Worm (Caenorhabditis elegans) whole organism, L4 larva: ENCODE data around the gene npr-21.
"Not testable (repeated sequence)": the region's sequence is repeated elsewhere in the genome, so short reads cannot be mapped to it uniquely, and the experiment has no call there.

Experiments used
- F10B5.3 ChIP-seq: sonication (generic microtip); optimal IDR thresholded peaks from 2 replicates; lab custom pipeline; 2016; ENCODE audit warnings: mild to moderate bottlenecking, missing genetic modification characterization, missing compliant biosample characterization
- F37D6.2 ChIP-seq: sonication (generic microtip); optimal IDR thresholded peaks from 2 replicates; lab custom pipeline; 2016; ENCODE audit warnings: mild to moderate bottlenecking, missing genetic modification characterization, missing compliant biosample characterization
- R02D3.7 ChIP-seq: fragments of 150-350 bp; sonication (generic microtip); optimal IDR thresholded peaks from 3 replicates; lab custom pipeline; 2014; ENCODE audit warnings: missing biosample characterization, missing genetic modification characterization
- T26A8.4 ChIP-seq: fragments of 200-800 bp; sonication (Bioruptor generic); IDR thresholded peaks from 2 replicates; pipeline ENCODE4 v1.3.6; 2022; ENCODE audit warnings: missing genetic modification characterization, missing compliant biosample characterization
- Y48G9A.11 ChIP-seq: fragments of 200-800 bp; sonication (Bioruptor generic); IDR thresholded peaks from 2 replicates; pipeline ENCODE4 v1.3.6; 2022; ENCODE audit warnings: missing genetic modification reagents, missing genetic modification characterization, missing compliant biosample characterization
- Y5F2A.4 ChIP-seq: fragments of 200-800 bp; sonication (Bioruptor generic); optimal IDR thresholded peaks from 2 replicates; lab custom pipeline; 2018; ENCODE audit warnings: mild to moderate bottlenecking, missing genetic modification characterization, missing compliant biosample characterization
- Y75B8A.6 ChIP-seq: fragments of 200-800 bp; sonication (Bioruptor generic); IDR thresholded peaks from 2 replicates; pipeline ENCODE4 v1.3.6; 2022; ENCODE audit warnings: missing genetic modification reagents, missing genetic modification characterization, missing compliant biosample characterization
- aly-2 ChIP-seq: sonication (generic microtip); optimal IDR thresholded peaks from 2 replicates; lab custom pipeline; 2018; ENCODE audit warnings: missing biosample characterization, missing genetic modification characterization
- ceh-20 ChIP-seq: fragments of 200-800 bp; sonication (Bioruptor generic); IDR thresholded peaks from 2 replicates; pipeline ENCODE4 v1.3.6; 2022; ENCODE audit warnings: missing genetic modification reagents, missing genetic modification characterization, missing compliant biosample characterization
- daf-12 ChIP-seq: fragments of 150-350 bp; optimal IDR thresholded peaks from 2 replicates; lab custom pipeline; 2014; ENCODE audit warnings: missing biosample characterization, missing genetic modification reagents, missing genetic modification characterization
- dmd-6 ChIP-seq: fragments of 200-800 bp; sonication (Bioruptor generic); IDR thresholded peaks from 2 replicates; pipeline ENCODE4 v1.3.6; 2022; ENCODE audit warnings: missing genetic modification reagents, missing genetic modification characterization, missing compliant biosample characterization
- dmd-9 ChIP-seq: fragments of 200-800 bp; sonication (Bioruptor generic); IDR thresholded peaks from 2 replicates; pipeline ENCODE4 v1.3.6; 2022; ENCODE audit warnings: missing genetic modification reagents, missing genetic modification characterization, missing compliant biosample characterization
- fkh-10 ChIP-seq: fragments of 150-350 bp; optimal IDR thresholded peaks from 2 replicates; lab custom pipeline; 2014; ENCODE audit warnings: missing biosample characterization, missing genetic modification reagents, missing genetic modification characterization
- fos-1 ChIP-seq: fragments of 150-350 bp; optimal IDR thresholded peaks from 2 replicates; lab custom pipeline; 2014; ENCODE audit warnings: missing biosample characterization, missing genetic modification characterization
- gei-8 ChIP-seq: fragments of 200-800 bp; sonication (Bioruptor generic); optimal IDR thresholded peaks from 2 replicates; lab custom pipeline; 2018; ENCODE audit warnings: mild to moderate bottlenecking, missing genetic modification characterization, missing compliant biosample characterization
- lin-15B ChIP-seq: fragments of 150-350 bp; sonication (generic microtip); optimal IDR thresholded peaks from 3 replicates; lab custom pipeline; 2014; ENCODE audit warnings: missing biosample characterization, missing genetic modification characterization
- lin-38 ChIP-seq: fragments of 200-800 bp; sonication (Bioruptor generic); IDR thresholded peaks from 2 replicates; pipeline ENCODE4 v1.3.6; 2022; ENCODE audit warnings: missing genetic modification reagents, missing genetic modification characterization, missing compliant biosample characterization
- lir-3 ChIP-seq: sonication (generic microtip); optimal IDR thresholded peaks from 2 replicates; lab custom pipeline; 2016; ENCODE audit warnings: mild to moderate bottlenecking, missing genetic modification characterization, missing compliant biosample characterization
- mdl-1 ChIP-seq, 2 experiments: fragments of 150-350 bp in 1 of 2; sonication (generic microtip) in 1 of 2; optimal IDR thresholded peaks; 2 replicates each; lab custom pipeline; 2014 to 2017; ENCODE audit warnings: missing biosample characterization in 2 of 2, missing genetic modification characterization in 2 of 2
- mdt-29 ChIP-seq: fragments of 200-800 bp; sonication (Bioruptor generic); IDR thresholded peaks from 2 replicates; pipeline ENCODE4 v1.3.6; 2022; ENCODE audit warnings: missing genetic modification reagents, missing genetic modification characterization, missing compliant biosample characterization
- mxl-2 ChIP-seq: fragments of 200-800 bp; sonication (Bioruptor generic); conservative IDR thresholded peaks from 2 replicates; pipeline ENCODE4 v1.3.6; 2022; ENCODE audit warnings: missing genetic modification reagents, missing genetic modification characterization, missing compliant biosample characterization
- nhr-102 ChIP-seq: sonication (generic microtip); optimal IDR thresholded peaks from 2 replicates; lab custom pipeline; 2016; ENCODE audit warnings: mild to moderate bottlenecking, missing genetic modification characterization, moderate library complexity, missing compliant biosample characterization
- nhr-48 ChIP-seq: sonication (generic microtip); optimal IDR thresholded peaks from 2 replicates; lab custom pipeline; 2016; ENCODE audit warnings: mild to moderate bottlenecking, missing genetic modification characterization, missing compliant biosample characterization
- nhr-6 ChIP-seq: fragments of 150-350 bp; optimal IDR thresholded peaks from 2 replicates; lab custom pipeline; 2014; ENCODE audit warnings: missing biosample characterization, missing genetic modification characterization
- pha-4 ChIP-seq, 2 experiments: fragments of 150-350 bp in 1 of 2; fragments of 200-800 bp in 1 of 2; sonication (Bioruptor generic) in 1 of 2; IDR thresholded peaks in 1 of 2; optimal IDR thresholded peaks in 1 of 2; 2 replicates each; pipeline versions ENCODE4 v1.3.6 to Lab custom; 2014 to 2022; ENCODE audit warnings: missing genetic modification characterization in 2 of 2, missing genetic modification reagents in 2 of 2, missing biosample characterization in 1 of 2, missing compliant biosample characterization in 1 of 2
- php-3 ChIP-seq: fragments of 200-800 bp; sonication (Bioruptor generic); IDR thresholded peaks from 2 replicates; pipeline ENCODE4 v1.3.6; 2022; ENCODE audit warnings: missing genetic modification reagents, missing genetic modification characterization, missing compliant biosample characterization
- saeg-2 ChIP-seq: fragments of 200-800 bp; sonication (Bioruptor generic); IDR thresholded peaks from 2 replicates; pipeline ENCODE4 v1.3.6; 2022; ENCODE audit warnings: missing genetic modification reagents, missing genetic modification characterization, missing compliant biosample characterization
- set-16 ChIP-seq: fragments of 200-800 bp; sonication (Bioruptor generic); IDR thresholded peaks from 2 replicates; pipeline ENCODE4 v1.3.6; 2022; ENCODE audit warnings: missing genetic modification reagents, missing genetic modification characterization, missing compliant biosample characterization
- tra-1 ChIP-seq: fragments of 200-800 bp; sonication (Bioruptor generic); IDR thresholded peaks from 2 replicates; pipeline ENCODE4 v1.3.6; 2022; ENCODE audit warnings: missing genetic modification reagents, missing genetic modification characterization, missing compliant biosample characterization
- unc-39 ChIP-seq: sonication (generic microtip); optimal IDR thresholded peaks from 2 replicates; lab custom pipeline; 2017; ENCODE audit warnings: missing biosample characterization, missing genetic modification characterization
- unc-62 ChIP-seq, 3 experiments: fragments of 150-350 bp in 1 of 3; sonication (generic microtip); optimal IDR thresholded peaks in 2 of 3; peaks in 1 of 3; 1 replicate in 1 of 3; 2 replicates in 2 of 3; lab custom pipeline; 2014 to 2017; ENCODE audit warnings: missing biosample characterization in 3 of 3, missing genetic modification characterization in 3 of 3, missing genetic modification reagents in 3 of 3, missing genotype in 1 of 3
- vab-7 ChIP-seq: fragments of 200-800 bp; sonication (Bioruptor generic); IDR thresholded peaks from 2 replicates; pipeline ENCODE4 v1.3.6; 2022; ENCODE audit warnings: missing genetic modification reagents, missing genetic modification characterization, missing compliant biosample characterization
- ztf-11 ChIP-seq: fragments of 150-350 bp; optimal IDR thresholded peaks from 2 replicates; lab custom pipeline; 2014; ENCODE audit warnings: missing biosample characterization, missing genetic modification characterization
- ztf-7 ChIP-seq: fragments of 150-350 bp; optimal IDR thresholded peaks from 2 replicates; lab custom pipeline; 2014; ENCODE audit warnings: missing biosample characterization, missing genetic modification characterization

Gene npr-21

DNA sequence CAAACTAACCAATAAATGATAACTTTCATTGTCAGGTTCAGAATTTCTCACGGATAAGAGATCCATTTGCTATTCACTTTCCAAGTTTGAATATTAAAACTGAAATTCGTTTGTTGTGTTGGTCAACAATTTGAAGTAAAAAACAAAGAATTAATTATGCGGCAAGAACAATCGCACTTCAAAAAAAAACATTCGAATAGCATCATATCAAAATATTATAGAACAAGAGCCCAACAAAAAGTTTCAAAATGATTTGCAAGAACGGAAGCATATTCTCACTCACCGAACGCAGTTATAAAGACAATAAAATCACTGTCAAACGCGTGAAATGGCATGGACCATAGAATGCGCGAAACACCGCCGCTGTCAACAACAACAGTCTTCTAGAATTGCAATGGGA, 23.3 kb downstream of the npr-21 start, which contains the start of gene K09E3.7:
TSS of gene K09E3.7 (minus strand) at position 101 of the 400 bp plus-strand sequence.
- no peak for TF ChIP-seq gei-8
- no peak for TF ChIP-seq ztf-7
- no peak for TF ChIP-seq tra-1 (GFP tag; lab: Robert Waterston, UW)
- TF ChIP-seq F10B5.3 (tag; lab: Kevin White, UChicago), result no peak
- TF ChIP-seq Y5F2A.4 (GFP tag; lab: Kevin White, UChicago), result no peak
- TF ChIP-seq lin-38, result no peak
- TF ChIP-seq mxl-2 (GFP tag; lab: Robert Waterston, UW), result no peak
- no peak for TF ChIP-seq fkh-10 (GFP tag; lab: Kevin White, UChicago)
- no peak for TF ChIP-seq ceh-20 (GFP tag; lab: Robert Waterston, UW)
- TF ChIP-seq R02D3.7, result no peak
- TF ChIP-seq T26A8.4 (GFP tag; lab: Robert Waterston, UW), result no peak
- TF ChIP-seq lin-15B, result no peak
- no peak for TF ChIP-seq ztf-11
- no peak for TF ChIP-seq F37D6.2 (tag; lab: Kevin White, UChicago)
- TF ChIP-seq pha-4 (GFP tag; IDR thresholded peaks at IDR 0.05; lab: Robert Waterston, UW), result no peak
- no peak for TF ChIP-seq pha-4 (tag; optimal IDR thresholded peaks at IDR 0.05; lab: Kevin White, UChicago)
- TF ChIP-seq unc-62 (GFP tag; optimal IDR thresholded peaks at IDR 0.05 in 1 of 2; lab: Kevin White, UChicago), result no peak
- no peak for TF ChIP-seq unc-62 (tag; optimal IDR thresholded peaks at IDR 0.05; lab: Kevin White, UChicago)
- TF ChIP-seq nhr-48 (tag; lab: Kevin White, UChicago), result no peak
- no peak for TF ChIP-seq fos-1
- TF ChIP-seq daf-12 (tag; lab: Kevin White, UChicago), result no peak

DNA sequence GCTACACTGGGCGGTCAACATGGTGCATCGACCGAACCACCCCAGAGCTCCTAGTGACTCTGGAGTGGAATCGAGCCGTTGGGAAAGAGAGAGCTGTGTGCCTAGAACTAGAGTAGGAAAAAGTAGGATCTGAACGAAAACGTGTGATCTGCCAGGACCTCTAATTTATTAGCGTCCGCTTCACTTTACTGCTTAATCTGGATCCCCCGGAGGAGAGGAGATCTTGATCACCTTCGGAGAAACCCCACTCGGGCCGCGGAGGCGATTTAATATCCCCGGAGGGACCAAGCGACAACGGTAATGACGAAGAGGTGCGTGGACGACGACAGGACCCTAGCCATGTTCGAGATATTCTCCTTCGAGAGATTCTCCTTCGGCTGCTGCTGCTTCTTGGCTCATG, 40.4 kb downstream of the npr-21 start, which contains the start of gene K09E3.2:
TSS of gene K09E3.2 (plus strand) at position 301 of the 400 bp plus-strand sequence.
- not testable (repeated sequence) for TF ChIP-seq Y75B8A.6; aly-2; set-16 (GFP tag; lab: Robert Waterston, UW)

DNA sequence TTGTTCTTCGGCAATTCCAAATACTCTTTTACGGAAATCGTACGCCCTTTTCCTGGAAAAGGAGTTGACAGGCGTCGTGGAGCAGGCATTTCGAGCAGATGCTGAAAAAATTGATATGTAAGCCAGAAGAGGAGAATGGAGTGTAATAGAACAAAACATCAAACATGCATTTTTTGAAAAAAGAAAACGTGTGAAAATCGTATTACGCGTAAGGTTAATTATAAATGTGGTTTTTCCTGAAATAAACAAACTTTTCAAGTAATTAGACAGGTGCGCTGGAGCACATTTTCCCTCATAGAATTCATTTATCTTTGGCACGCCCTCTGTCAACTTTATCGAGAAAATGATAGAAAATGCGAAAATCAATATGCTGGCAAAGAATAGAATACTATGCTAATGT, 42.7 kb downstream of the npr-21 start, which contains the start of gene lido-6:
TSS of gene lido-6 (minus strand) at position 101 of the 400 bp plus-strand sequence.
- no peak for TF ChIP-seq vab-7 (GFP tag; lab: Robert Waterston, UW)

DNA sequence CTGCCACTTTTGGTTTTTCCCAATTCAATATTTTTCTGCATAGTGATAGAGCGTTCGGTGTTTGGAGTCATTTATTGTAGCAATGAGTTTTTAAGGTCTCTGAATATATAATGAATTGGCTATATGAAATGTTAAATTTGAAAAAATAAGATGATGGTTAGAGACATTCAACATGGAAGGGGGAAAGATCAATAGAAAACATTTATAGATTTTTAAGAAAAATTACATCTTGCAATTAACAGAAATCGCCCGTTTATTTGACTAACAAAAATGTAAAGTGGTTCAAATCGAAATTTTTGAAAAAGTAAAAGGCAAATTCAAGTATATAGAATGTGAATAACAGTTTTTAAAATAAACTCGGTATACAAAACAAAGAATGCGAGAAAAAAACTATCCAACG, 47.2 kb downstream of the npr-21 start, which contains the start of gene lido-5:
TSS of gene lido-5 (minus strand) at position 101 of the 400 bp plus-strand sequence.
- TF ChIP-seq dmd-9 (GFP tag; lab: Robert Waterston, UW) (no peak), Y48G9A.11 (GFP tag; lab: Robert Waterston, UW) (no peak), nhr-102 (tag; lab: Kevin White, UChicago) (no peak), nhr-6 (no peak), vab-7 (GFP tag; lab: Robert Waterston, UW) (no peak), lir-3 (no peak), pha-4 (GFP tag; IDR thresholded peaks at IDR 0.05; lab: Robert Waterston, UW) (no peak), pha-4 (tag; optimal IDR thresholded peaks at IDR 0.05; lab: Kevin White, UChicago) (no peak), saeg-2 (no peak), Y5F2A.4 (GFP tag; lab: Kevin White, UChicago) (no peak), mdt-29 (GFP tag; lab: Robert Waterston, UW) (no peak), unc-39 (no peak), mdl-1 (tag; optimal IDR thresholded peaks at IDR 0.05; lab: Kevin White, UChicago) (no peak), dmd-6 (GFP tag; lab: Robert Waterston, UW) (no peak), php-3 (GFP tag; lab: Robert Waterston, UW) (no peak)
